Worm (Caenorhabditis elegans) whole organism, L4/young adult: ENCODE results near the gene ttr-21.

Experiments used
- dao-5 ChIP-seq: sonication (generic microtip); optimal IDR thresholded peaks from 2 replicates; lab custom pipeline; 2016; ENCODE audit warnings: missing genotype, missing genetic modification characterization, moderate library complexity, missing compliant biosample characterization
- him-1 ChIP-seq: sonication (generic microtip); optimal IDR thresholded peaks from 2 replicates; lab custom pipeline; 2016; ENCODE audit warnings: missing genotype, missing genetic modification reagents, missing genetic modification characterization, missing compliant biosample characterization

ce11 chrV:13807232-13807631 is 47.0 kb downstream of the ttr-21 start, which contains the start of gene swan-1:
- TF ChIP-seq him-1 (tag; lab: Kevin White, UChicago) (no peak), dao-5 (tag; lab: Kevin White, UChicago) (no peak)
